Fruit fly (Drosophila melanogaster): ENCODE data around the gene amx.

The amx gene

dm6 chrX:9201866-9202681, 45.1 kb downstream of the amx start (continued):
- TF ChIP-seq jing (GFP tag; optimal IDR thresholded peaks at IDR 0.05) (peak; percentile 2), Sox100B (GFP tag; optimal IDR thresholded peaks at IDR 0.05) (peak; percentile 39), emc (GFP tag; optimal IDR thresholded peaks at IDR 0.05) (no peak), ase (GFP tag; IDR thresholded peaks at IDR 0.05) (peak; percentile 59; the same call in 1 of the 3 replicates), lbe (GFP tag; optimal IDR thresholded peaks at IDR 0.05) (no peak), CG1647 (GFP tag; optimal IDR thresholded peaks at IDR 0.05) (no peak), CG16813 (GFP tag; IDR thresholded peaks at IDR 0.05; ENCODE audit: partially characterized antibody) (no peak), CG6683 (GFP tag; optimal IDR thresholded peaks at IDR 0.05) (peak; percentile 68), cwo (GFP tag; optimal IDR thresholded peaks at IDR 0.05) (peak; percentile 83), stc (GFP tag; IDR thresholded peaks at IDR 0.05) (peak; percentile 69), CG10209 (GFP tag; optimal IDR thresholded peaks at IDR 0.05) (peak; percentile 74), knrl (GFP tag; IDR thresholded peaks at IDR 0.05; ENCODE audit: partially characterized antibody) (no peak), HmgD (GFP tag; optimal IDR thresholded peaks at IDR 0.05) (no peak), Dref (GFP tag; IDR thresholded peaks at IDR 0.05) (peak; percentile 45), dati (GFP tag; IDR thresholded peaks at IDR 0.05) (no peak), lola (GFP tag; optimal IDR thresholded peaks at IDR 0.05) (peak in 1 of 3 experiments; percentile 35), Dek (tag; optimal IDR thresholded peaks at IDR 0.05) (peak; percentile 82), fd96Cb (tag; optimal IDR thresholded peaks at IDR 0.05) (peak; percentile 39), sens-2 (GFP tag; IDR thresholded peaks at IDR 0.05) (no peak), CG5245 (GFP tag; optimal IDR thresholded peaks at IDR 0.05) (no peak), CG14014 (GFP tag; IDR thresholded peaks at IDR 0.05) (peak; percentile 89), kah (GFP tag; optimal IDR thresholded peaks at IDR 0.05) (no peak), CG8388 (GFP tag; optimal IDR thresholded peaks at IDR 0.05) (peak; percentile 21), CG30403 (GFP tag; optimal IDR thresholded peaks at IDR 0.05) (peak; percentile 54), ATbp (GFP tag; optimal IDR thresholded peaks at IDR 0.05) (peak; percentile 19), CG32532 (GFP tag; IDR thresholded peaks at IDR 0.05) (peak; percentile 94), CG10274 (GFP tag; optimal IDR thresholded peaks at IDR 0.05) (peak; percentile 67), NC2α (GFP tag; optimal IDR thresholded peaks at IDR 0.05) (no peak), gce (GFP tag; IDR thresholded peaks at IDR 0.05) (peak; percentile 34; the same call in 1 of the 3 replicates), sens (GFP tag) (peak; percentile 73), eyg (GFP tag; optimal IDR thresholded peaks at IDR 0.05) (no peak), H2.0 (GFP tag; IDR thresholded peaks at IDR 0.05) (peak; percentile 75; the same call in 1 of the 2 replicates), CG11085 (GFP tag; IDR thresholded peaks at IDR 0.05) (peak; percentile 81), mam (GFP tag; optimal IDR thresholded peaks at IDR 0.05) (peak; percentile 41), zfh1 (GFP tag; IDR thresholded peaks at IDR 0.05) (peak; percentile 66; the same call in 2 of the 3 replicates), HLH54F (GFP tag; optimal IDR thresholded peaks at IDR 0.05) (peak; percentile 21), phol (tag; optimal IDR thresholded peaks at IDR 0.05) (peak; percentile 52), Fer2 (tag; optimal IDR thresholded peaks at IDR 0.05) (peak; percentile 46), row (GFP tag; IDR thresholded peaks at IDR 0.05) (peak; percentile 84), Scr (GFP tag; IDR thresholded peaks at IDR 0.05; ENCODE audit: partially characterized antibody) (no peak), bowl (GFP tag; IDR thresholded peaks at IDR 0.05) (peak; percentile 58; the same call in 1 of the 2 replicates), dpn (GFP tag; optimal IDR thresholded peaks at IDR 0.05) (peak in 1 of 2 experiments; percentile 40), tx (GFP tag; optimal IDR thresholded peaks at IDR 0.05) (no peak), CG6654 (GFP tag; optimal IDR thresholded peaks at IDR 0.05) (peak; percentile 37), Taf1 (GFP tag; IDR thresholded peaks at IDR 0.05) (peak; percentile 71), CG15269 (tag; optimal IDR thresholded peaks at IDR 0.05) (peak; percentile 84), kay (GFP tag; optimal IDR thresholded peaks at IDR 0.05) (no peak), abd-A (tag; optimal IDR thresholded peaks at IDR 0.05) (no peak), grn (GFP tag; optimal IDR thresholded peaks at IDR 0.05) (peak; percentile 57)

Data from whole organism, embryonic.